Worm (Caenorhabditis elegans): Measurements from ENCODE around the gene famk-1.

famk-1 gene

DNA sequence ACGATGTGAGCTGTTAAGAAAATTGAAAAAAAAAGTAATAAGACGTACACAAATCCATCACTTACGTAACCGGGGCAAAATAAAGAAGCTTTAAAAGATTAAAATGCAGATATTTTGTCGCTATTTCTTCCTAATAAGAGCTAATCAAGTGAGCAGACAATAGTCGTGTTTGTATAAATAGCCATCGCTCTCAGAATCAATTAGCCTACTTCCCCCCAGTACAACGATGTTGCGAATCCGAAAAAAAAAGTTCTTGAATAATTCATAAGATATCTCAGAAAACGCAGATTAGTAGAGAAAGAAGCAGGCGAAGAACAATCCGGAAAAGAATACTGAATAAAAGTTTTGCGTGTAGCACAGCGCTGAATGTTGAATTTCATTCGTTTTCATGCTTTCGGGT, 2.2 kb upstream of the famk-1 start (continued):
- TF ChIP-seq zim-3 (tag; optimal IDR thresholded peaks at IDR 0.05) (no peak), F52B5.7 (tag; optimal IDR thresholded peaks at IDR 0.05) (no peak), attf-3 (GFP tag; conservative IDR thresholded peaks at IDR 0.05) (no peak), F55B11.4 (tag; optimal IDR thresholded peaks at IDR 0.05; ENCODE audit: borderline replicate concordance, insufficient read depth) (no peak), dpl-1 (GFP tag; optimal IDR thresholded peaks at IDR 0.05) (no peak), lsl-1 (GFP tag; optimal IDR thresholded peaks at IDR 0.05) (no peak), ztf-25 (GFP tag; IDR thresholded peaks at IDR 0.05) (no peak)

DNA sequence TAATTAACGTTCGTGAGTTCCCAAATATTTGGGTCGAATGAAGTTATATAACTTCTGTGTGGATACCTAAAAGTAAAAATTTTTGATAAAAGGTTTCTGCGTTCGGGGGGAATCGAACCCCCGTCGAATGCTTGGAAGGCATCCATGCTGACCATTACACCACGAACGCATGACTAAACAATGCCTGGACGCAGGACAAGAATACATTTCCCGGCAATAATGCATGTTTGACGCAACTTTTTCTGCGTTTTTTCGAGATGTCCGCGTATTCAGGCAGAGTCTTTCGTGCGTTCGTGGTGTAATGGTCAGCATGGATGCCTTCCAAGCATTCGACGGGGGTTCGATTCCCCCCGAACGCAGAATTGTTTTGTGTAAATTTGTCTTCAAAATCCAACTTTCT, 12.3 kb downstream of the famk-1 start:
- TF ChIP-seq tlf-1 (GFP tag; optimal IDR thresholded peaks at IDR 0.05): peak; percentile 21
- TF ChIP-seq rcor-1 (GFP tag; IDR thresholded peaks at IDR 0.05): peak; percentile 79
- TF ChIP-seq K11D2.4 (GFP tag; IDR thresholded peaks at IDR 0.05): peak; percentile 85
- TF ChIP-seq cebp-1 (GFP tag; IDR thresholded peaks at IDR 0.05): peak; percentile 61
- TF ChIP-seq cebp-1 (tag; optimal IDR thresholded peaks at IDR 0.05): no peak
- TF ChIP-seq let-607 (tag; optimal IDR thresholded peaks at IDR 0.05): peak; percentile 55 to 69
- peak; percentile 3 for TF ChIP-seq F57A8.1 (GFP tag; optimal IDR thresholded peaks at IDR 0.05)
- TF ChIP-seq rec-8 (tag; optimal IDR thresholded peaks at IDR 0.05): peak; percentile 86 to 88
- TF ChIP-seq madf-8 (GFP tag; conservative IDR thresholded peaks at IDR 0.05): peak; percentile 30; the same call in 1 of the 2 replicates
- TF ChIP-seq attf-6 (GFP tag; IDR thresholded peaks at IDR 0.05): peak; percentile 80
- TF ChIP-seq hmg-20 (GFP tag; IDR thresholded peaks at IDR 0.05): peak; percentile 86
- peak; percentile 59 for TF ChIP-seq lin-54 (GFP tag; optimal IDR thresholded peaks at IDR 0.05)
- no peak for TF ChIP-seq ceh-91 (GFP tag; IDR thresholded peaks at IDR 0.05)
- TF ChIP-seq fkh-3 (tag; optimal IDR thresholded peaks at IDR 0.05): peak; percentile 55
- no peak for TF ChIP-seq xnd-1 (tag; optimal IDR thresholded peaks at IDR 0.05)
- no peak for TF ChIP-seq nfya-2 (GFP tag; IDR thresholded peaks at IDR 0.05)
- TF ChIP-seq hmg-1.2 (GFP tag; IDR thresholded peaks at IDR 0.05): peak; percentile 90
- peak; percentile 79 for TF ChIP-seq T07F8.4 (tag; optimal IDR thresholded peaks at IDR 0.05)
- peak; percentile 21 for TF ChIP-seq T26A5.8 (tag; optimal IDR thresholded peaks at IDR 0.05)
- no peak for TF ChIP-seq tbx-9 (tag; optimal IDR thresholded peaks at IDR 0.05; ENCODE audit: borderline replicate concordance)
- TF ChIP-seq mcd-1 (GFP tag; IDR thresholded peaks at IDR 0.05): peak; percentile 78
- TF ChIP-seq snpc-3.4 (tag; optimal IDR thresholded peaks at IDR 0.05): peak; percentile 76
- TF ChIP-seq him-1 (tag; optimal IDR thresholded peaks at IDR 0.05): peak; percentile 98
- TF ChIP-seq madf-10 (tag; optimal IDR thresholded peaks at IDR 0.05): peak; percentile 86
- TF ChIP-seq ZK185.1 (tag; optimal IDR thresholded peaks at IDR 0.05; ENCODE audit: poor library complexity, severe bottlenecking): peak; percentile 87
- no peak for TF ChIP-seq sdz-38 (tag; optimal IDR thresholded peaks at IDR 0.05)
- TF ChIP-seq Y79H2A.3 (GFP tag; conservative IDR thresholded peaks at IDR 0.05): 0 out of 2 replicates have a peak, but pooled peaks have one; percentile 52
- peak; percentile 71 for TF ChIP-seq ztf-26 (tag; optimal IDR thresholded peaks at IDR 0.05)
- TF ChIP-seq ztf-28 (GFP tag; IDR thresholded peaks at IDR 0.05): peak; percentile 81
- peak; percentile 63 for TF ChIP-seq attf-5 (GFP tag; optimal IDR thresholded peaks at IDR 0.05)
- peak; percentile 3 for TF ChIP-seq hlh-12 (tag; optimal IDR thresholded peaks at IDR 0.05)
- TF ChIP-seq efl-1 (GFP tag; optimal IDR thresholded peaks at IDR 0.05): no peak
- no peak for TF ChIP-seq ccch-3 (GFP tag; optimal IDR thresholded peaks at IDR 0.05)
- peak; percentile 53 for TF ChIP-seq F22D6.2 (tag; optimal IDR thresholded peaks at IDR 0.05)
- peak; percentile 26 for TF ChIP-seq mel-28 (tag; optimal IDR thresholded peaks at IDR 0.05; ENCODE audit: borderline replicate concordance)
- TF ChIP-seq somi-1 (GFP tag; optimal IDR thresholded peaks at IDR 0.05): peak; percentile 77
- peak; percentile 88 for TF ChIP-seq hrde-1 (tag; optimal IDR thresholded peaks at IDR 0.05; ENCODE audit: borderline replicate concordance)
- TF ChIP-seq attf-3 (GFP tag; conservative IDR thresholded peaks at IDR 0.05): peak; percentile 52; the same call in 1 of the 2 replicates
- TF ChIP-seq nhr-80 (tag; optimal IDR thresholded peaks at IDR 0.05): peak; percentile 42
- TF ChIP-seq F23B12.7 (tag; optimal IDR thresholded peaks at IDR 0.05; ENCODE audit: insufficient read depth): peak; percentile 93
- no peak for TF ChIP-seq lag-1 (GFP tag; IDR thresholded peaks at IDR 0.05)

Data from whole organism, young adult.